Fruit fly (Drosophila melanogaster) whole organism, embryonic: ENCODE measurements around the gene CG32985.

Experiments
- CG1024 ChIP-seq: fragments of 200-800 bp; sonication (Bioruptor generic); IDR thresholded peaks from 2 replicates; pipeline ENCODE4 v1.3.6; 2022; ENCODE audit warnings: missing biosample characterization, missing genetic modification characterization
- CG10543 ChIP-seq: fragments of 200-800 bp; sonication (Bioruptor generic); optimal IDR thresholded peaks from 3 replicates; lab custom pipeline; 2017; ENCODE audit warnings: missing biosample characterization, mild to moderate bottlenecking, missing genetic modification characterization, moderate library complexity
- CG11398 ChIP-seq: fragments of 200-800 bp; sonication (Bioruptor generic); optimal IDR thresholded peaks from 2 replicates; lab custom pipeline; 2016; ENCODE audit warnings: missing biosample characterization, missing genetic modification characterization
- CG11504 ChIP-seq: fragments of 200-800 bp; sonication (Bioruptor generic); optimal IDR thresholded peaks from 3 replicates; lab custom pipeline; 2019; ENCODE audit warnings: missing biosample characterization, mild to moderate bottlenecking, missing genetic modification characterization, moderate library complexity
- CG13624 ChIP-seq: fragments of 200-800 bp; sonication (Bioruptor generic); optimal IDR thresholded peaks from 2 replicates; lab custom pipeline; 2016; ENCODE audit warnings: missing biosample characterization, missing genetic modification characterization
- CG14014 ChIP-seq: fragments of 200-800 bp; sonication (Bioruptor generic); IDR thresholded peaks from 2 replicates; pipeline ENCODE4 v1.3.6; 2022; ENCODE audit warnings: missing biosample characterization, missing genetic modification characterization
- CG14441 ChIP-seq: fragments of 200-800 bp; sonication (Bioruptor generic); IDR thresholded peaks from 2 replicates; pipeline ENCODE4 v1.3.6; 2022; ENCODE audit warnings: missing biosample characterization, missing genetic modification characterization
- CG15011 ChIP-seq: fragments of 200-800 bp; sonication (Bioruptor generic); optimal IDR thresholded peaks from 3 replicates; lab custom pipeline; 2018; ENCODE audit warnings: missing biosample characterization, mild to moderate bottlenecking, missing genetic modification characterization
- CG16779 ChIP-seq: fragments of 200-800 bp; sonication (Bioruptor generic); IDR thresholded peaks from 2 replicates; pipeline ENCODE4 v1.3.6; 2022; ENCODE audit warnings: missing biosample characterization, missing genetic modification characterization
- CG17385 ChIP-seq: fragments of 200-800 bp; sonication (Bioruptor generic); optimal IDR thresholded peaks from 3 replicates; lab custom pipeline; 2018; ENCODE audit warnings: missing biosample characterization, mild to moderate bottlenecking, missing genetic modification characterization
- CG2116 ChIP-seq: fragments of 200-800 bp; sonication (Bioruptor generic); optimal IDR thresholded peaks from 3 replicates; lab custom pipeline; 2018; ENCODE audit warnings: missing biosample characterization, mild to moderate bottlenecking, missing genetic modification characterization
- CG2202 ChIP-seq: fragments of 200-800 bp; sonication (Bioruptor generic); optimal IDR thresholded peaks from 2 replicates; lab custom pipeline; 2018; ENCODE audit warnings: missing biosample characterization, mild to moderate bottlenecking, missing genetic modification characterization
- CG34224 ChIP-seq: fragments of 200-800 bp; sonication (Bioruptor generic); IDR thresholded peaks from 3 replicates; pipeline ENCODE4 v1.3.6; 2022; ENCODE audit warnings: missing biosample characterization, missing genetic modification characterization; ENCODE audit not compliant: partially characterized antibody
- CG3838 ChIP-seq: fragments of 200-800 bp; sonication (Bioruptor generic); optimal IDR thresholded peaks from 3 replicates; lab custom pipeline; 2016; ENCODE audit warnings: missing biosample characterization, missing genetic modification characterization
- CG6654 ChIP-seq: fragments of 200-800 bp; sonication (Bioruptor generic); optimal IDR thresholded peaks from 2 replicates; lab custom pipeline; 2017; ENCODE audit warnings: missing biosample characterization, mild to moderate bottlenecking, missing genetic modification characterization
- CG7928 ChIP-seq: fragments of 200-800 bp; sonication (Bioruptor generic); optimal IDR thresholded peaks from 2 replicates; lab custom pipeline; 2017; ENCODE audit warnings: missing biosample characterization, mild to moderate bottlenecking, missing genetic modification characterization
- CTCF ChIP-seq: fragments of 200-800 bp; sonication (Bioruptor generic); optimal IDR thresholded peaks from 2 replicates; lab custom pipeline; 2017; ENCODE audit warnings: missing biosample characterization, mild to moderate bottlenecking, missing genetic modification characterization, moderate library complexity
- Doc2 ChIP-seq: fragments of 200-800 bp; sonication (Bioruptor generic); IDR thresholded peaks from 2 replicates; pipeline ENCODE4 v1.3.6; 2022; ENCODE audit warnings: missing biosample characterization, missing genetic modification characterization
- Drgx ChIP-seq: fragments of 200-800 bp; sonication (Bioruptor generic); IDR thresholded peaks from 2 replicates; pipeline ENCODE4 v1.3.6; 2022; ENCODE audit warnings: missing biosample characterization, missing genetic modification characterization
- ERR ChIP-seq: fragments of 200-800 bp; sonication (Bioruptor generic); optimal IDR thresholded peaks from 2 replicates; lab custom pipeline; 2016; ENCODE audit warnings: missing biosample characterization, missing genetic modification characterization
- Fer1 ChIP-seq: fragments of 200-800 bp; sonication (Bioruptor generic); optimal IDR thresholded peaks from 2 replicates; lab custom pipeline; 2017; ENCODE audit warnings: missing biosample characterization, mild to moderate bottlenecking, missing genetic modification characterization
- HHEX ChIP-seq: fragments of 200-800 bp; sonication (Bioruptor generic); optimal IDR thresholded peaks from 3 replicates; lab custom pipeline; 2017; ENCODE audit warnings: missing biosample characterization, mild to moderate bottlenecking, missing genetic modification characterization, missing genetic modification reagents
- HLHmδ ChIP-seq: fragments of 200-800 bp; sonication (Bioruptor generic); optimal IDR thresholded peaks from 2 replicates; lab custom pipeline; 2018; ENCODE audit warnings: missing biosample characterization, mild to moderate bottlenecking, missing genetic modification characterization, moderate library complexity
- HmgD ChIP-seq: fragments of 200-800 bp; sonication (Bioruptor generic); optimal IDR thresholded peaks from 3 replicates; lab custom pipeline; 2016; ENCODE audit warnings: missing biosample characterization, missing genetic modification characterization
- Hr39 ChIP-seq: fragments of >200 bp; optimal IDR thresholded peaks from 2 replicates; lab custom pipeline; 2017
- Hsf ChIP-seq: fragments of 200-800 bp; sonication (Bioruptor generic); optimal IDR thresholded peaks from 3 replicates; lab custom pipeline; 2016; ENCODE audit warnings: missing biosample characterization, missing genetic modification characterization
- Jarid2 ChIP-seq: fragments of 200-800 bp; sonication (Bioruptor generic); optimal IDR thresholded peaks from 3 replicates; lab custom pipeline; 2017; ENCODE audit warnings: mild to moderate bottlenecking, missing biosample characterization, missing genetic modification reagents, missing genetic modification characterization
- Lhr ChIP-seq: fragments of 200-800 bp; sonication (Bioruptor generic); optimal IDR thresholded peaks from 3 replicates; lab custom pipeline; 2017; ENCODE audit warnings: mild to moderate bottlenecking, missing biosample characterization, missing genetic modification reagents, missing genetic modification characterization
- Mes4 ChIP-seq: fragments of 200-800 bp; sonication (Bioruptor generic); optimal IDR thresholded peaks from 2 replicates; lab custom pipeline; 2016; ENCODE audit warnings: missing biosample characterization, missing genetic modification characterization
- Ptx1 ChIP-seq: fragments of 200-800 bp; sonication (Bioruptor generic); IDR thresholded peaks from 2 replicates; pipeline ENCODE4 v1.3.6; 2022; ENCODE audit warnings: missing biosample characterization, missing genetic modification characterization
- ara ChIP-seq: fragments of 200-800 bp; sonication (Bioruptor generic); IDR thresholded peaks from 2 replicates; pipeline ENCODE4 v1.3.6; 2022; ENCODE audit warnings: missing biosample characterization, missing genetic modification characterization
- caup ChIP-seq: fragments of 200-800 bp; sonication (Bioruptor generic); optimal IDR thresholded peaks from 3 replicates; lab custom pipeline; 2017; ENCODE audit warnings: missing biosample characterization, mild to moderate bottlenecking, missing genetic modification characterization, moderate library complexity; ENCODE audit not compliant: severe bottlenecking
- chif ChIP-seq, 2 experiments: fragments of 200-800 bp; sonication (Bioruptor generic); optimal IDR thresholded peaks; 3 replicates each; lab custom pipeline; 2016; ENCODE audit warnings: missing biosample characterization in 2 of 2, missing genetic modification characterization in 2 of 2
- da ChIP-seq: fragments of 200-800 bp; sonication (Bioruptor generic); optimal IDR thresholded peaks from 2 replicates; lab custom pipeline; 2016; ENCODE audit warnings: missing biosample characterization, missing genetic modification characterization
- danr ChIP-seq: fragments of 200-800 bp; sonication (Bioruptor generic); IDR thresholded peaks from 2 replicates; pipeline ENCODE4 v1.3.6; 2022; ENCODE audit warnings: missing biosample characterization, missing genetic modification characterization
- disco-r ChIP-seq: fragments of 200-800 bp; sonication (Bioruptor generic); optimal IDR thresholded peaks from 2 replicates; lab custom pipeline; 2016; ENCODE audit warnings: missing biosample characterization, missing genetic modification characterization
- gt ChIP-seq: fragments of 200-800 bp; sonication (Bioruptor generic); IDR thresholded peaks from 2 replicates; pipeline ENCODE4 v1.3.6; 2022; ENCODE audit warnings: missing biosample characterization, missing genetic modification characterization
- h ChIP-seq: fragments of >200 bp; optimal IDR thresholded peaks from 2 replicates; lab custom pipeline; 2017
- her ChIP-seq: fragments of 200-800 bp; sonication (Bioruptor generic); optimal IDR thresholded peaks from 2 replicates; lab custom pipeline; 2016; ENCODE audit warnings: missing biosample characterization, missing genetic modification characterization
- lola ChIP-seq, 3 experiments: fragments of >200 bp in 2 of 3; fragments of 200-800 bp in 1 of 3; sonication (Bioruptor generic) in 1 of 3; optimal IDR thresholded peaks; 2 replicates each; lab custom pipeline; 2017 to 2019; ENCODE audit warnings: missing biosample characterization in 3 of 3, missing genetic modification characterization in 3 of 3, mild to moderate bottlenecking in 1 of 3, moderate library complexity in 1 of 3
- maf-S ChIP-seq: fragments of 200-800 bp; sonication (Bioruptor generic); optimal IDR thresholded peaks from 2 replicates; lab custom pipeline; 2016; ENCODE audit warnings: missing biosample characterization, missing genetic modification characterization
- nom ChIP-seq: fragments of 200-800 bp; sonication (Bioruptor generic); optimal IDR thresholded peaks from 2 replicates; lab custom pipeline; 2017; ENCODE audit warnings: missing biosample characterization, missing genetic modification characterization, mild to moderate bottlenecking, moderate library complexity, missing genetic modification reagents
- ranshi ChIP-seq: fragments of 200-800 bp; sonication (Bioruptor generic); IDR thresholded peaks from 2 replicates; pipeline ENCODE4 v1.3.6; 2022; ENCODE audit warnings: missing biosample characterization, missing genetic modification characterization
- row ChIP-seq: fragments of 200-800 bp; sonication (Bioruptor generic); IDR thresholded peaks from 3 replicates; pipeline ENCODE4 v1.3.6; 2022; ENCODE audit warnings: missing biosample characterization, missing genetic modification characterization
- schlank ChIP-seq: fragments of 200-800 bp; sonication (Bioruptor generic); optimal IDR thresholded peaks from 2 replicates; lab custom pipeline; 2018; ENCODE audit warnings: missing biosample characterization, mild to moderate bottlenecking, missing genetic modification characterization
- sd ChIP-seq: fragments of 200-800 bp; sonication (Bioruptor generic); optimal IDR thresholded peaks from 3 replicates; lab custom pipeline; 2018; ENCODE audit warnings: missing biosample characterization, mild to moderate bottlenecking, missing genetic modification characterization, moderate library complexity
- sens ChIP-seq: fragments of 200-800 bp; sonication (Bioruptor generic); peaks from one replicate; lab custom pipeline; 2016; ENCODE audit warnings: missing biosample characterization, missing genetic modification characterization
- shn ChIP-seq: fragments of 200-800 bp; sonication (Bioruptor generic); optimal IDR thresholded peaks from 3 replicates; lab custom pipeline; 2016; ENCODE audit warnings: missing biosample characterization, missing genetic modification characterization
- ssp ChIP-seq: fragments of 200-800 bp; sonication (Bioruptor generic); IDR thresholded peaks from 2 replicates; pipeline ENCODE4 v1.3.6; 2022; ENCODE audit warnings: missing biosample characterization, missing genetic modification characterization
- tin ChIP-seq: fragments of 200-800 bp; sonication (Bioruptor generic); optimal IDR thresholded peaks from 3 replicates; lab custom pipeline; 2016; ENCODE audit warnings: missing biosample characterization, missing genetic modification characterization
- vfl ChIP-seq: fragments of 200-800 bp; sonication (Bioruptor generic); optimal IDR thresholded peaks from 2 replicates; lab custom pipeline; 2016; ENCODE audit warnings: missing biosample characterization, missing genetic modification characterization
- vnd ChIP-seq: fragments of 200-800 bp; sonication (Bioruptor generic); IDR thresholded peaks from 3 replicates; pipeline ENCODE4 v1.3.6; 2022; ENCODE audit warnings: missing biosample characterization, missing genetic modification characterization; ENCODE audit not compliant: partially characterized antibody
- wek ChIP-seq: fragments of 200-800 bp; sonication (Bioruptor generic); optimal IDR thresholded peaks from 3 replicates; lab custom pipeline; 2018; ENCODE audit warnings: missing biosample characterization, mild to moderate bottlenecking, missing genetic modification characterization, moderate library complexity

Gene CG32985

DNA sequence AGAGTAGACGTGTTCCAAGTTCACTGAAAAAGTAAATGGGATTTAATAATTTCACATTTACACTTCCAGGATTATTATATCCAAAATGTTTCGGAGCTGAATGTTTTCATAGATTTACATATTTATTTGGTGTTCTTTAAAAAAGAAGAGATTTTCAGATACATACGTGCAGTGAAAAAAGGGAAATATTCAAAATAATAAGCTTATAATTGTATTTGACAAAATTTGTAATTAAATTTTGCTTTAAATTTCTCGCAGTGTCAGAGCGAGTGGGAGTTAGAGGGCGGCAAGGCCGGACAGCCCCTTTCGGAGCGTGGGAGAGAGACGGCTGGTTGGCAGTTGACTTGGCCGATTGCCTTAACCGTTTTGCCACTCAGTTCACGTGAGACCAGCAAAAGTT, 25.3 kb upstream of the CG32985 start, which contains the start of gene Tsp29Fb (continued):
- TF ChIP-seq disco-r: peak; percentile 7
- peak; percentile 91 for TF ChIP-seq Fer1
- peak; percentile 31; the same call in 1 of the 2 replicates for TF ChIP-seq ssp (GFP tag; lab: Robert Waterston, UW)
- TF ChIP-seq vfl (GFP tag; lab: Kevin White, UChicago): no peak
- TF ChIP-seq schlank (tag; lab: Kevin White, UChicago): peak; percentile 50
- no peak for TF ChIP-seq gt (GFP tag; lab: Robert Waterston, UW)
- peak; percentile 90 for TF ChIP-seq sens (GFP tag; lab: Kevin White, UChicago)
- TF ChIP-seq Ptx1 (GFP tag; lab: Robert Waterston, UW): peak; percentile 77
- TF ChIP-seq CG13624 (GFP tag; lab: Kevin White, UChicago): peak; percentile 71
- no peak for TF ChIP-seq Hr39 (lab: Kevin White, UChicago)
- TF ChIP-seq CG3838 (GFP tag; lab: Kevin White, UChicago): no peak
- TF ChIP-seq maf-S (GFP tag; lab: Kevin White, UChicago): peak; percentile 42
- TF ChIP-seq HmgD (GFP tag; lab: Kevin White, UChicago): no peak
- no peak for TF ChIP-seq Mes4 (GFP tag; lab: Kevin White, UChicago)
- peak; percentile 13 for TF ChIP-seq sd (tag; lab: Kevin White, UChicago)
- peak; percentile 86 for TF ChIP-seq CG11504 (tag; lab: Kevin White, UChicago)
- no peak for TF ChIP-seq CTCF
- TF ChIP-seq ERR: no peak
- TF ChIP-seq Jarid2 (GFP tag; lab: Kevin White, UChicago): peak; percentile 12
- no peak for TF ChIP-seq wek (GFP tag; lab: Kevin White, UChicago)
- no peak for TF ChIP-seq CG34224 (GFP tag; lab: Robert Waterston, UW)
- TF ChIP-seq lola (GFP tag; optimal IDR thresholded peaks at IDR 0.05; lab: Kevin White, UChicago): no peak
- TF ChIP-seq CG6654 (GFP tag; lab: Kevin White, UChicago): peak; percentile 19
- TF ChIP-seq her: peak; percentile 39
- peak; percentile 73 for TF ChIP-seq CG14014 (GFP tag; lab: Robert Waterston, UW)
- no peak for TF ChIP-seq nom (GFP tag; lab: Kevin White, UChicago)
- TF ChIP-seq HLHmδ (GFP tag; lab: Kevin White, UChicago): no peak
- no peak for TF ChIP-seq Lhr (GFP tag; lab: Kevin White, UChicago)
- no peak for TF ChIP-seq da (GFP tag; lab: Kevin White, UChicago)
- TF ChIP-seq HHEX (GFP tag; lab: Kevin White, UChicago): peak; percentile 72
- TF ChIP-seq CG1024 (GFP tag; lab: Robert Waterston, UW): no peak
- peak; percentile 15 for TF ChIP-seq CG7928
- no peak for TF ChIP-seq CG16779 (GFP tag; lab: Robert Waterston, UW)
- TF ChIP-seq CG2116: peak; percentile 26
- no peak for TF ChIP-seq CG2202 (tag; lab: Kevin White, UChicago)
- peak; percentile 64; the same call in 1 of the 2 replicates for TF ChIP-seq ranshi (GFP tag; lab: Robert Waterston, UW)
- peak; percentile 73 for TF ChIP-seq CG15011 (GFP tag; lab: Kevin White, UChicago)
- TF ChIP-seq CG10543 (GFP tag; lab: Kevin White, UChicago): peak; percentile 77
- TF ChIP-seq danr: no peak
- TF ChIP-seq ara (GFP tag; lab: Robert Waterston, UW): peak; percentile 45; the same call in 1 of the 2 replicates
- peak; percentile 46 to 47 for TF ChIP-seq chif (GFP tag; optimal IDR thresholded peaks at IDR 0.05; lab: Kevin White, UChicago)
- peak; percentile 58 for TF ChIP-seq Hsf (GFP tag; lab: Kevin White, UChicago)
- TF ChIP-seq tin (GFP tag; lab: Kevin White, UChicago): peak; percentile 44
- peak; percentile 76 for TF ChIP-seq CG17385 (GFP tag; lab: Kevin White, UChicago)
- TF ChIP-seq CG14441 (GFP tag; lab: Robert Waterston, UW): peak; percentile 65
- TF ChIP-seq row (GFP tag; lab: Robert Waterston, UW): peak; percentile 92
- no peak for TF ChIP-seq Doc2 (GFP tag; lab: Robert Waterston, UW)
- peak; percentile 48 for TF ChIP-seq shn (GFP tag; lab: Kevin White, UChicago)
- peak; percentile 65 for TF ChIP-seq caup (GFP tag; lab: Kevin White, UChicago)
- TF ChIP-seq CG11398 (GFP tag; lab: Kevin White, UChicago): no peak
- no peak for TF ChIP-seq h (lab: Kevin White, UChicago)
- no peak for TF ChIP-seq vnd (GFP tag; lab: Robert Waterston, UW)
- no peak for TF ChIP-seq Drgx (GFP tag; lab: Robert Waterston, UW)
